Worm (Caenorhabditis elegans): ENCODE measurements around the gene clc-29.

clc-29 gene

DNA sequence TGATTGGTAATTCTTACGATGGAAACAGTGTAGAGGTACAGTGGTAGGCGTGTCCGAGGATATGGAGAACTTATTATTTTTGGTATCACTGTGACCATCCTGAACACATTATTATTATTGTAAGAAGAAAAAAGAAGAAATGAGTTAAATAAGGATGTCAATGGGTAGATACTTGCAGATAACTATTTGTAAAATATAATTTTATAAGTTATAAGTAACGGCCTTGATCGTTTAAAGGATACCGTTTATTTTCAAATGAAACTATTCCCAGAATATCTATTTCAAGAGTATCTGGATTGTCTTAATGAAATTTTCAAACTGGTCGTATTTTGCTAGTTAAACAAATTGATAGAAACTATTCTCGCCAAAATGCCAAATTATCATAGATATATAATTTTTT lies 27.5 kb downstream of the clc-29 start, which contains the start of gene F10E9.10 (continued):
- TF ChIP-seq zag-1 (tag; optimal IDR thresholded peaks at IDR 0.05) = no peak
- TF ChIP-seq egl-27 (tag; optimal IDR thresholded peaks at IDR 0.05) = no peak

DNA sequence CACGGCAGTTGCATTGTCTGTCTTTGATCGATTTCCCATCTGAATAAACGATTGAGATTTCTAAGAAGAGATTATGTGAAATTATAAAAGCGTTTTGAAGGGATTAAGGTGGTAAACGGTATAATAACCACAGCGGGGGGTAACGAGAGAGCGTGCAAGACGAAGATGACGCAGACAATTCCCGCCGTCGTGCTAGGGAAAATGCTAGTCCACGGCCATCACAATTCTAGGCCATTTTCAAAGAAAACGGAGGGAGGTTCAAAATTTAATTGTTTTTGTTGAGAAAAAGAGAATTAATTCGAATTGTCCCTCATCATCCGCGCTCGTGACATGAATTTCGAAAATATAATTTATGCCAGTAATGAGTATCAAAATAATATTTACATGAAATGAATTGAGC lies 28.6 kb downstream of the clc-29 start, which contains the start of gene F10E9.11:
Gene F10E9.11 (minus strand): TSS at position 161 of the 400 bp plus-strand sequence.
- peak; percentile 36 for TF ChIP-seq T20F7.1 (GFP tag; optimal IDR thresholded peaks at IDR 0.05)
- no peak for TF ChIP-seq ceh-62 (tag; optimal IDR thresholded peaks at IDR 0.05)
- TF ChIP-seq mdl-1 (tag; optimal IDR thresholded peaks at IDR 0.05) = no peak
- no peak for TF ChIP-seq Y5F2A.4 (GFP tag; optimal IDR thresholded peaks at IDR 0.05)
- TF ChIP-seq F37D6.2 (tag; optimal IDR thresholded peaks at IDR 0.05) = peak; percentile 56
- TF ChIP-seq duxl-1 (tag; optimal IDR thresholded peaks at IDR 0.05; ENCODE audit: poor library complexity) = peak; percentile 57
- TF ChIP-seq nhr-111 (GFP tag; optimal IDR thresholded peaks at IDR 0.05) = no peak
- no peak for TF ChIP-seq lin-29 (GFP tag; IDR thresholded peaks at IDR 0.05)
- 0 out of 2 replicates have a peak, but pooled peaks have one; percentile 53 for TF ChIP-seq snpc-1.2 (GFP tag; IDR thresholded peaks at IDR 0.05)
- TF ChIP-seq ceh-82 (tag; optimal IDR thresholded peaks at IDR 0.05) = no peak
- peak; percentile 82 for TF ChIP-seq Y48G9A.11 (GFP tag; IDR thresholded peaks at IDR 0.05)
- TF ChIP-seq egl-27 (tag; optimal IDR thresholded peaks at IDR 0.05) = no peak
- 0 out of 2 replicates have a peak, but pooled peaks have one; percentile 16 for TF ChIP-seq daf-19 (GFP tag; conservative IDR thresholded peaks at IDR 0.05)
- no peak for TF ChIP-seq pha-4 (GFP tag; IDR thresholded peaks at IDR 0.05)
- peak; percentile 18 for TF ChIP-seq pha-4 (tag; optimal IDR thresholded peaks at IDR 0.05)
- no peak for TF ChIP-seq madf-5 (GFP tag; IDR thresholded peaks at IDR 0.05)
- peak; percentile 63 for TF ChIP-seq hmg-1.1 (GFP tag; IDR thresholded peaks at IDR 0.05)
- TF ChIP-seq vab-7 (GFP tag; IDR thresholded peaks at IDR 0.05) = peak; percentile 37; the same call in 1 of the 2 replicates
- no peak for TF ChIP-seq zfp-3 (GFP tag; conservative IDR thresholded peaks at IDR 0.05)
- TF ChIP-seq daf-8 (GFP tag; IDR thresholded peaks at IDR 0.05) = no peak
- TF ChIP-seq ZK337.2 (GFP tag; IDR thresholded peaks at IDR 0.05) = peak; percentile 83
- TF ChIP-seq ceh-20 (GFP tag; IDR thresholded peaks at IDR 0.05) = peak; percentile 26; the same call in 1 of the 2 replicates
- TF ChIP-seq F49E8.2 (tag; optimal IDR thresholded peaks at IDR 0.05; ENCODE audit: borderline replicate concordance) = peak; percentile 22
- no peak for TF ChIP-seq attf-4 (tag; optimal IDR thresholded peaks at IDR 0.05)
- no peak for TF ChIP-seq unc-39 (tag; optimal IDR thresholded peaks at IDR 0.05)
- peak; percentile 57 for TF ChIP-seq hlh-30 (tag; optimal IDR thresholded peaks at IDR 0.05; ENCODE audit: insufficient read depth)
- no peak for TF ChIP-seq nhr-42 (GFP tag; IDR thresholded peaks at IDR 0.05)
- TF ChIP-seq lin-38 (GFP tag; IDR thresholded peaks at IDR 0.05) = peak; percentile 78
- no peak for TF ChIP-seq fkh-10 (GFP tag; optimal IDR thresholded peaks at IDR 0.05)
- TF ChIP-seq lir-3 (tag; optimal IDR thresholded peaks at IDR 0.05) = no peak
- no peak for TF ChIP-seq Y75B8A.6 (GFP tag; IDR thresholded peaks at IDR 0.05)
- no peak for TF ChIP-seq zag-1 (tag; optimal IDR thresholded peaks at IDR 0.05)
- no peak for TF ChIP-seq php-3 (GFP tag; IDR thresholded peaks at IDR 0.05)
- TF ChIP-seq jun-1 (tag; optimal IDR thresholded peaks at IDR 0.05) = no peak
- TF ChIP-seq nhr-76 (tag; optimal IDR thresholded peaks at IDR 0.05) = no peak
- peak; percentile 98 for TF ChIP-seq mes-2 (tag; optimal IDR thresholded peaks at IDR 0.05; ENCODE audit: poor library complexity, severe bottlenecking)
- TF ChIP-seq lin-13 (GFP tag; optimal IDR thresholded peaks at IDR 0.05) = peak; percentile 22
- TF ChIP-seq mep-1 (tag; optimal IDR thresholded peaks at IDR 0.05) = peak; percentile 58
- no peak for TF ChIP-seq lin-1 (GFP tag; IDR thresholded peaks at IDR 0.05)
- TF ChIP-seq ceh-28 (tag; optimal IDR thresholded peaks at IDR 0.05) = no peak
- peak; percentile 4 for TF ChIP-seq nhr-28 (tag; optimal IDR thresholded peaks at IDR 0.05)
- no peak for TF ChIP-seq cey-2 (tag; optimal IDR thresholded peaks at IDR 0.05; ENCODE audit: borderline replicate concordance, insufficient read depth)
- peak; percentile 65 for TF ChIP-seq nhr-6 (tag; optimal IDR thresholded peaks at IDR 0.05)
- no peak for TF ChIP-seq saeg-2 (GFP tag; IDR thresholded peaks at IDR 0.05)
- no peak for TF ChIP-seq ztf-7 (tag; optimal IDR thresholded peaks at IDR 0.05)
- TF ChIP-seq gei-8 (GFP tag; optimal IDR thresholded peaks at IDR 0.05) = no peak
- no peak for TF ChIP-seq F10B5.3 (tag; optimal IDR thresholded peaks at IDR 0.05)
- TF ChIP-seq ces-1 (GFP tag; optimal IDR thresholded peaks at IDR 0.05) = no peak
- TF ChIP-seq hif-1 (tag; optimal IDR thresholded peaks at IDR 0.05) = peak in 1 of 2 experiments; percentile 87
